Worm (Caenorhabditis elegans): Measurements from ENCODE around the gene tps-2.

DNA sequence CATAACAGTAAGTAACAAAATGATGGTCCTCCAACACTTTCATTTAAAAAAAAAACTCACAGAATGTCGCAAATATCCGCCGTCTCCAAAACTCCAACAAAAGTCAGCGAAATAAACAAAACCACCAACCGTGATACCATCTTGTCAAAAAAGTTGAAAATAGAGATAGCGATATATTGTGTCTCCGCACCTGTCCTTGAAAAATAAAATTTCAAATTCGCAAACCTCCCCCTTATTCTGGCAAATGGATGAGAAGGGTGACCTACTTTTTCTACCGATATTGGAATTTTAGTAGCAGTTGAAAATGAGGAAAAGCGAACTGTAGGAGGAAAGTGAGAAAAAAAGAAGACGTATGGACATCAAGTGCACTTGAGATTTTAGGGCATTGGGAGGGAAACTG lies 4.8 kb downstream of the tps-2 start, which contains the start of gene F19H8.2:
- TF ChIP-seq him-1 (tag; optimal IDR thresholded peaks at IDR 0.05) (no peak), W03F9.2 (tag; optimal IDR thresholded peaks at IDR 0.05) (no peak)

Measured in whole organism, L4/young adult.